Fruit fly (Drosophila melanogaster): Measurements from ENCODE around the gene hdm.

hdm gene

DNA sequence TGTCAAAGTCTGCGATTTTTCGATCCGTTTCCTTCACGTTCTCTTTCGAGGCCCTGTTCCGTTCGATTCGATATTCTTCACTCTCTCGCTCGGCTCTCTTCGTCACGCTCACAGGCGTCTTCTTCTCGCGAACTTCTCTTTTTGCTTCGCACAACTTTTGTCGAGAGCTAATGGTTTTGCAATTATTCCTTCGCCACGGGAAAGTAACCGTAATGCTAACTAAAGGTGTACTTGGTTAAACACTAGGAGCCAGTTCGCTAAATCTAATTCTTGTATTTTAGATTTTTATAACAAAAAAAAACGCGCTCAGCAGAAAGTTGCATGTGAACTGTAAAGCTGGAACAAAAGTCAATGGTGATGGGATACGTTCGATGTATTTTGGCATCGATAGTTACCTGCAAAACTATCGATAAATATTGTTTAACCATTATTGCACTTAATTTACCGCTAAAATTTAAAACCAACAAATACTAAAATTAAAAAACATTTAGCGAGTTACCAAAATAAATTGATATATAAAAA lies 11.2 kb upstream of the hdm start, which contains the start of gene mahe (continued):
- TF ChIP-seq gfzf (GFP tag; optimal IDR thresholded peaks at IDR 0.05) (peak; percentile 21), gem (tag; optimal IDR thresholded peaks at IDR 0.05) (no peak), CG9437 (GFP tag; optimal IDR thresholded peaks at IDR 0.05) (no peak), trh (GFP tag; optimal IDR thresholded peaks at IDR 0.05) (no peak), hb (GFP tag; IDR thresholded peaks at IDR 0.05; ENCODE audit: partially characterized antibody) (peak; percentile 67; the same call in 2 of the 3 replicates), chm (GFP tag; IDR thresholded peaks at IDR 0.05) (no peak), Hand (GFP tag; optimal IDR thresholded peaks at IDR 0.05) (no peak), CG14667 (GFP tag; IDR thresholded peaks at IDR 0.05) (no peak), B-H1 (GFP tag; IDR thresholded peaks at IDR 0.05) (no peak), ranshi (GFP tag; IDR thresholded peaks at IDR 0.05) (no peak), pan (optimal IDR thresholded peaks at IDR 0.05) (no peak), pan (GFP tag; optimal IDR thresholded peaks at IDR 0.05 in 1 of 2, IDR thresholded peaks at IDR 0.05 in 1 of 2) (no peak), CG11085 (GFP tag; IDR thresholded peaks at IDR 0.05) (no peak), CG7556 (GFP tag; optimal IDR thresholded peaks at IDR 0.05) (no peak), fd96Cb (tag; optimal IDR thresholded peaks at IDR 0.05) (no peak), Kr (GFP tag; optimal IDR thresholded peaks at IDR 0.05) (no peak), grn (GFP tag; optimal IDR thresholded peaks at IDR 0.05) (no peak), danr (GFP tag; IDR thresholded peaks at IDR 0.05) (no peak), lilli (GFP tag; optimal IDR thresholded peaks at IDR 0.05) (no peak), dati (GFP tag; IDR thresholded peaks at IDR 0.05) (no peak), ci (GFP tag; IDR thresholded peaks at IDR 0.05) (no peak), lbe (GFP tag; optimal IDR thresholded peaks at IDR 0.05) (peak; percentile 44), CG12219 (GFP tag; optimal IDR thresholded peaks at IDR 0.05) (no peak), MTF-1 (GFP tag; optimal IDR thresholded peaks at IDR 0.05; ENCODE audit: borderline replicate concordance) (no peak), CG17186 (GFP tag; optimal IDR thresholded peaks at IDR 0.05) (no peak), CG34422 (GFP tag; IDR thresholded peaks at IDR 0.05) (no peak), sob (GFP tag; IDR thresholded peaks at IDR 0.05) (no peak), vnd (GFP tag; IDR thresholded peaks at IDR 0.05; ENCODE audit: partially characterized antibody) (peak; percentile 69; the same call in 2 of the 3 replicates), ftz-f1 (GFP tag; optimal IDR thresholded peaks at IDR 0.05) (no peak), caup (GFP tag; optimal IDR thresholded peaks at IDR 0.05; ENCODE audit: severe bottlenecking) (no peak), Ada2b (GFP tag; IDR thresholded peaks at IDR 0.05) (no peak), ssp (GFP tag; IDR thresholded peaks at IDR 0.05) (no peak), CG10959 (GFP tag; IDR thresholded peaks at IDR 0.05) (no peak), CG14050 (GFP tag; IDR thresholded peaks at IDR 0.05) (no peak), Max (GFP tag; optimal IDR thresholded peaks at IDR 0.05) (no peak), CG11398 (GFP tag; optimal IDR thresholded peaks at IDR 0.05) (no peak), CG13123 (GFP tag; optimal IDR thresholded peaks at IDR 0.05) (no peak), lola (GFP tag; optimal IDR thresholded peaks at IDR 0.05) (no peak), CG18764 (GFP tag; optimal IDR thresholded peaks at IDR 0.05) (no peak), PHDP (tag; optimal IDR thresholded peaks at IDR 0.05) (no peak), Drgx (GFP tag; IDR thresholded peaks at IDR 0.05) (no peak), CG3995 (GFP tag; optimal IDR thresholded peaks at IDR 0.05) (no peak), CG9797 (GFP tag; optimal IDR thresholded peaks at IDR 0.05) (no peak), usp (GFP tag; optimal IDR thresholded peaks at IDR 0.05) (no peak), Hmx (GFP tag; optimal IDR thresholded peaks at IDR 0.05) (no peak), Rfx (GFP tag; IDR thresholded peaks at IDR 0.05) (peak; percentile 8; the same call in 1 of the 2 replicates), CrebB (tag; optimal IDR thresholded peaks at IDR 0.05) (no peak), E2f1 (GFP tag; IDR thresholded peaks at IDR 0.05) (no peak), luna (GFP tag; optimal IDR thresholded peaks at IDR 0.05) (no peak)
